Fruit fly (Drosophila melanogaster) whole organism: Measurements from ENCODE around the gene CG14383.

Source experiments
- CG8478 ChIP-seq: fragments of >200 bp; optimal IDR thresholded peaks from 2 replicates; lab custom pipeline; 2018; ENCODE audit warnings: inconsistent platforms
- pan ChIP-seq: fragments of >200 bp; optimal IDR thresholded peaks from 2 replicates; lab custom pipeline; 2017

DNA sequence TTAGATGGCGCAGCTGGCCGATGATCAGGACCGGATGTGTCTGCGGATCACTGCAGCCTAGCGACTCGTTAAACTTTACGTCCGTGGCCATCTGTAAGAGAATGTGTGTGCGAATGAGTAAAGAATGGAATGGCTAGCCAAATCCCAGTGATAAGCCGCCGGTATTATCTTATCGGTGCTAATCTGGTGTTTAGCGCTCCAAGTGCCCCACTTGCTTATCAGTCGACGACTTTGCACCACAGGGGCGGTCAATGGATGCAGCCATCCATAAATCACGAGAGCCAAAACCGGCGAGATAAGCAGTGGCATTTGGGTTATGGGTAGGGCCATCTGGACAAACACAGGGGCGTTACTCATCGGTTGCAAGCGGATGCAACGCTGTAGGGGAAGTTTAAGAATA, 28.1 kb downstream of the CG14383 start:
- no peak for TF ChIP-seq pan (lab: Kevin White, UChicago)
- TF ChIP-seq CG8478 (lab: Kevin White, UChicago): no peak
